Worm (Caenorhabditis elegans) whole organism, late embryonic: Measurements from ENCODE around the gene C34C12.7.

Experiments
- C38D4.7 ChIP-seq: fragments of 200-800 bp; sonication (Bioruptor generic); optimal IDR thresholded peaks from 2 replicates; lab custom pipeline; 2018; ENCODE audit warnings: mild to moderate bottlenecking, missing genetic modification characterization, moderate library complexity, missing compliant biosample characterization
- F13H6.1 ChIP-seq: sonication (generic microtip); optimal IDR thresholded peaks from 2 replicates; lab custom pipeline; 2016; ENCODE audit warnings: missing genetic modification characterization, missing compliant biosample characterization
- K02D7.2 ChIP-seq: sonication (generic microtip); optimal IDR thresholded peaks from 2 replicates; lab custom pipeline; 2017; ENCODE audit warnings: mild to moderate bottlenecking, missing genetic modification characterization, missing compliant biosample characterization
- K09A11.1 ChIP-seq: sonication (generic microtip); optimal IDR thresholded peaks from 2 replicates; lab custom pipeline; 2017; ENCODE audit warnings: antibody characterized with exemption, mild to moderate bottlenecking, missing genetic modification characterization, missing compliant biosample characterization; ENCODE audit not compliant: insufficient read depth
- ahr-1 ChIP-seq: sonication (generic microtip); optimal IDR thresholded peaks from 2 replicates; lab custom pipeline; 2016; ENCODE audit warnings: missing genetic modification characterization, missing compliant biosample characterization
- ama-1 ChIP-seq: fragments of 150-350 bp; optimal IDR thresholded peaks from 2 replicates; lab custom pipeline; 2014
- ceh-14 ChIP-seq: sonication (generic microtip); optimal IDR thresholded peaks from 2 replicates; lab custom pipeline; 2016; ENCODE audit warnings: missing genotype, missing genetic modification characterization, missing compliant biosample characterization
- ceh-2 ChIP-seq: sonication (generic microtip); optimal IDR thresholded peaks from 2 replicates; lab custom pipeline; 2016; ENCODE audit warnings: missing genotype, missing genetic modification characterization, missing compliant biosample characterization
- ceh-22 ChIP-seq: sonication (generic microtip); optimal IDR thresholded peaks from 2 replicates; lab custom pipeline; 2017; ENCODE audit warnings: missing biosample characterization, missing genetic modification characterization
- ceh-24 ChIP-seq: sonication (generic microtip); optimal IDR thresholded peaks from 2 replicates; lab custom pipeline; 2016; ENCODE audit warnings: mild to moderate bottlenecking, missing genetic modification characterization, missing compliant biosample characterization
- ceh-30 ChIP-seq: fragments of 150-350 bp; optimal IDR thresholded peaks from 2 replicates; lab custom pipeline; 2014; ENCODE audit warnings: missing biosample characterization, missing genetic modification characterization
- ceh-34 ChIP-seq: sonication (generic microtip); optimal IDR thresholded peaks from 2 replicates; lab custom pipeline; 2016; ENCODE audit warnings: mild to moderate bottlenecking, missing genetic modification characterization, missing compliant biosample characterization
- ceh-45 ChIP-seq: fragments of 200-800 bp; sonication (Bioruptor generic); IDR thresholded peaks from 2 replicates; pipeline ENCODE4 v1.3.6; 2022; ENCODE audit warnings: missing genetic modification reagents, missing genetic modification characterization, missing compliant biosample characterization
- ceh-48 ChIP-seq: sonication (generic microtip); optimal IDR thresholded peaks from 2 replicates; lab custom pipeline; 2016; ENCODE audit warnings: missing genetic modification characterization, inconsistent platforms, missing compliant biosample characterization
- che-1 ChIP-seq: sonication (generic microtip); optimal IDR thresholded peaks from 2 replicates; lab custom pipeline; 2016; ENCODE audit warnings: mild to moderate bottlenecking, missing genetic modification characterization, missing compliant biosample characterization
- dve-1 ChIP-seq: sonication (generic microtip); optimal IDR thresholded peaks from 2 replicates; lab custom pipeline; 2017; ENCODE audit warnings: antibody characterized with exemption, mild to moderate bottlenecking, missing genetic modification characterization, missing compliant biosample characterization
- elt-4 ChIP-seq: sonication (generic microtip); optimal IDR thresholded peaks from 2 replicates; lab custom pipeline; 2016; ENCODE audit warnings: missing genetic modification characterization, missing compliant biosample characterization
- ets-4 ChIP-seq: sonication (generic microtip); optimal IDR thresholded peaks from 2 replicates; lab custom pipeline; 2016; ENCODE audit warnings: missing genetic modification characterization, missing compliant biosample characterization
- eyg-1 ChIP-seq: sonication (generic microtip); optimal IDR thresholded peaks from 2 replicates; lab custom pipeline; 2016; ENCODE audit warnings: missing genotype, missing genetic modification characterization, missing compliant biosample characterization
- fax-1 ChIP-seq: sonication (generic microtip); optimal IDR thresholded peaks from 2 replicates; lab custom pipeline; 2016; ENCODE audit warnings: missing genotype, missing genetic modification characterization, missing compliant biosample characterization
- gmeb-2 ChIP-seq: sonication (generic microtip); optimal IDR thresholded peaks from 2 replicates; lab custom pipeline; 2016; ENCODE audit warnings: missing genetic modification characterization, inconsistent platforms, missing compliant biosample characterization
- hlh-13 ChIP-seq: fragments of 200-800 bp; sonication (Bioruptor generic); optimal IDR thresholded peaks from 2 replicates; lab custom pipeline; 2018; ENCODE audit warnings: mild to moderate bottlenecking, missing genetic modification characterization, missing compliant biosample characterization
- hlh-6 ChIP-seq: sonication (generic microtip); optimal IDR thresholded peaks from 2 replicates; lab custom pipeline; 2016; ENCODE audit warnings: missing genotype, missing genetic modification characterization, missing compliant biosample characterization
- lim-6 ChIP-seq: sonication (generic microtip); optimal IDR thresholded peaks from 2 replicates; lab custom pipeline; 2016; ENCODE audit warnings: missing genetic modification characterization, missing compliant biosample characterization
- lin-11 ChIP-seq: fragments of 200-800 bp; sonication (Bioruptor generic); optimal IDR thresholded peaks from 2 replicates; lab custom pipeline; 2018; ENCODE audit warnings: mild to moderate bottlenecking, missing genetic modification characterization, missing compliant biosample characterization
- madf-2 ChIP-seq: sonication (generic microtip); optimal IDR thresholded peaks from 2 replicates; lab custom pipeline; 2017; ENCODE audit warnings: missing genetic modification characterization, missing compliant biosample characterization
- mec-3 ChIP-seq: sonication (generic microtip); optimal IDR thresholded peaks from 2 replicates; lab custom pipeline; 2016; ENCODE audit warnings: borderline replicate concordance, missing genetic modification characterization, missing compliant biosample characterization
- nhr-232 ChIP-seq: sonication (generic microtip); optimal IDR thresholded peaks from 2 replicates; lab custom pipeline; 2016; ENCODE audit warnings: missing genetic modification characterization, missing compliant biosample characterization
- pag-3 ChIP-seq: sonication (generic microtip); optimal IDR thresholded peaks from 2 replicates; lab custom pipeline; 2016; ENCODE audit warnings: missing compliant biosample characterization, missing genetic modification characterization, borderline replicate concordance
- pat-9 ChIP-seq: fragments of 200-800 bp; sonication (Bioruptor generic); optimal IDR thresholded peaks from 2 replicates; lab custom pipeline; 2018; ENCODE audit warnings: mild to moderate bottlenecking, missing genetic modification characterization, moderate library complexity, missing compliant biosample characterization
- pax-1 ChIP-seq: fragments of 150-350 bp; optimal IDR thresholded peaks from 2 replicates; lab custom pipeline; 2014; ENCODE audit warnings: missing biosample characterization, missing genetic modification characterization
- pha-2 ChIP-seq: sonication (generic microtip); optimal IDR thresholded peaks from 2 replicates; lab custom pipeline; 2017; ENCODE audit warnings: mild to moderate bottlenecking, missing genetic modification characterization, missing compliant biosample characterization
- pha-4 ChIP-seq: fragments of 150-350 bp; optimal IDR thresholded peaks from 2 replicates; lab custom pipeline; 2018; ENCODE audit warnings: missing biosample characterization, missing genetic modification reagents, missing genetic modification characterization
- pqm-1 ChIP-seq: sonication (generic microtip); optimal IDR thresholded peaks from 2 replicates; lab custom pipeline; 2016; ENCODE audit warnings: missing genetic modification characterization, missing compliant biosample characterization
- pros-1 ChIP-seq: fragments of 150-350 bp; optimal IDR thresholded peaks from 2 replicates; lab custom pipeline; 2014; ENCODE audit warnings: missing biosample characterization, missing genetic modification reagents, missing genetic modification characterization
- ref-2 ChIP-seq: sonication (generic microtip); optimal IDR thresholded peaks from 2 replicates; lab custom pipeline; 2016; ENCODE audit warnings: missing genetic modification characterization, missing compliant biosample characterization
- rnt-1 ChIP-seq: sonication (generic microtip); optimal IDR thresholded peaks from 2 replicates; lab custom pipeline; 2016; ENCODE audit warnings: missing genetic modification characterization, missing compliant biosample characterization
- sdc-2 ChIP-seq: sonication (generic microtip); optimal IDR thresholded peaks from 2 replicates; lab custom pipeline; 2016; ENCODE audit warnings: missing genotype, missing genetic modification characterization, missing compliant biosample characterization
- sox-2 ChIP-seq: fragments of 200-800 bp; sonication (Bioruptor generic); IDR thresholded peaks from 2 replicates; pipeline ENCODE4 v1.3.6; 2022; ENCODE audit warnings: missing genetic modification reagents, missing genetic modification characterization, missing compliant biosample characterization
- syd-9 ChIP-seq: sonication (generic microtip); optimal IDR thresholded peaks from 2 replicates; lab custom pipeline; 2016; ENCODE audit warnings: mild to moderate bottlenecking, missing genetic modification characterization, moderate library complexity, missing compliant biosample characterization
- tbx-2 ChIP-seq: sonication (generic microtip); optimal IDR thresholded peaks from 2 replicates; lab custom pipeline; 2016; ENCODE audit warnings: missing genetic modification characterization, missing compliant biosample characterization
- tbx-7 ChIP-seq: sonication (generic microtip); optimal IDR thresholded peaks from 2 replicates; lab custom pipeline; 2016; ENCODE audit warnings: missing genotype, missing genetic modification characterization, missing compliant biosample characterization
- unc-3 ChIP-seq, 2 experiments: fragments of 200-800 bp in 1 of 2; sonication (Bioruptor generic) in 1 of 2; sonication (generic microtip) in 1 of 2; conservative IDR thresholded peaks in 1 of 2; optimal IDR thresholded peaks in 1 of 2; 2 replicates each; pipeline versions ENCODE4 v1.3.6 to Lab custom; 2016 to 2022; ENCODE audit warnings: missing compliant biosample characterization in 2 of 2, missing genetic modification characterization in 2 of 2, missing genetic modification reagents in 1 of 2
- unc-42 ChIP-seq: sonication (generic microtip); optimal IDR thresholded peaks from 2 replicates; lab custom pipeline; 2016; ENCODE audit warnings: missing genotype, missing genetic modification characterization, missing compliant biosample characterization
- unc-55 ChIP-seq: sonication (generic microtip); optimal IDR thresholded peaks from 2 replicates; lab custom pipeline; 2017; ENCODE audit warnings: missing biosample characterization, missing genetic modification reagents, missing genetic modification characterization
- unc-86 ChIP-seq: sonication (generic microtip); optimal IDR thresholded peaks from 2 replicates; lab custom pipeline; 2016; ENCODE audit warnings: missing genetic modification characterization, missing compliant biosample characterization
- zip-5 ChIP-seq: sonication (generic microtip); optimal IDR thresholded peaks from 2 replicates; lab custom pipeline; 2016; ENCODE audit warnings: missing genetic modification characterization, missing compliant biosample characterization

Gene C34C12.7

ce11 chrIII:3488224-3488623 lies at the start of gene C34C12.7:
Gene C34C12.7 (minus strand): TSS chrIII:3488341.
- TF ChIP-seq dve-1 (tag; lab: Kevin White, UChicago), result no peak
- no peak for TF ChIP-seq mec-3
- no peak for TF ChIP-seq lin-11 (tag; lab: Kevin White, UChicago)
- TF ChIP-seq pat-9 (tag; lab: Kevin White, UChicago), result no peak
- TF ChIP-seq K02D7.2 (tag; lab: Kevin White, UChicago), result no peak
- no peak for TF ChIP-seq ref-2 (tag; lab: Kevin White, UChicago)
- no peak for TF ChIP-seq elt-4 (tag; lab: Kevin White, UChicago)
- no peak for TF ChIP-seq unc-55 (GFP tag; lab: Kevin White, UChicago)
- TF ChIP-seq gmeb-2 (tag; lab: Kevin White, UChicago), result no peak
- no peak for TF ChIP-seq syd-9 (tag; lab: Kevin White, UChicago)
- TF ChIP-seq madf-2 (tag; lab: Kevin White, UChicago), result no peak
- no peak for TF ChIP-seq hlh-13 (GFP tag; lab: Kevin White, UChicago)
- TF ChIP-seq pag-3 (tag; lab: Kevin White, UChicago), result no peak
- TF ChIP-seq unc-42 (tag; lab: Kevin White, UChicago), result no peak
- no peak for TF ChIP-seq tbx-2
- no peak for TF ChIP-seq zip-5
- TF ChIP-seq F13H6.1 (tag; lab: Kevin White, UChicago), result no peak
- TF ChIP-seq ceh-45 (GFP tag; lab: Robert Waterston, UW), result no peak
- no peak for TF ChIP-seq ceh-34 (tag; lab: Kevin White, UChicago)
- TF ChIP-seq, all 69 proteins: peak for 0

DNA sequence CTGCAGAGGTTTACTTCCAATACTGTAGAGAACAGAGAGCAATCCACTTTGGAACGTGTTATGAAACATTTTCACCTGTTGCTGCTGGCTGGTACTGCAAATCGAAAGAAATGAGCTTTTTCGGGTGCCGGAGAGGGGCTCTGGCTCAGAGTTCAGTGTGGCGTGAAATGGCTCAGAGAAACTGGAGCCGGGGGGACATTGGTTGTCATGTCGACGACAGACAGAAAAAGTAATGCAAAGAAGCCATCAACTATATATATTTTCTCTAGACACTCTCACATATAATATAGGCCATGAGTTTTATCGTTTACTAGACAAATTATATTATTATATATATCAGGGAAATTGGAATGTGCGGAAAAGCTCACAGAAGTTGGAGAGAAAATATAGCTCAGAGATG lies 49.3 kb upstream of the C34C12.7 start, which contains the start of gene cfap-20:
Gene cfap-20 (minus strand): TSS at position 101 of the 400 bp plus-strand sequence.
- TF ChIP-seq unc-3 (GFP tag; conservative IDR thresholded peaks at IDR 0.05; lab: Robert Waterston, UW) (no peak), unc-3 (tag; optimal IDR thresholded peaks at IDR 0.05; lab: Kevin White, UChicago) (no peak), fax-1 (tag; lab: Kevin White, UChicago) (no peak)

DNA sequence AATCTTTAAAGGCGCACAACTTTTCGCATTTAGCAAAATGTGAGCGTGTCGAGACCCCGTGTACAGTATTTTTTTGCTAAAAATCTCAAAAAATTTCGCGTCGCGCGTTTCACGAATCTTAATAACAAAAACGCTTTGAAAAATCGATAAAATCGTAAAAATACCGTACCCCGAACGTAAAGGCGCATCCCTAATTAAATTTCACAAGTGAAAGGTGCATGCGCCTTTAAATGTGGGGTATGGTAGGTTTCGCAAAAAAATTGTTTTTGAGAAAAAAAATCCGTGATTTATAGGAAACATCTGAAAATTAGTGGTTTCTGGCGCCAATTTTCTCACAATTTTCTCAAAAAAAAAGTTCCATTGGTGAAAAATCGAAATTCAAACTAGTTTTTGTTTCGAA lies 46.0 kb upstream of the C34C12.7 start:
- TF ChIP-seq che-1, result no peak
- no peak for TF ChIP-seq lim-6
- no peak for TF ChIP-seq nhr-232
- no peak for TF ChIP-seq pros-1
- no peak for TF ChIP-seq ceh-2
- no peak for TF ChIP-seq fax-1 (tag; lab: Kevin White, UChicago)
- no peak for TF ChIP-seq unc-86 (tag; lab: Kevin White, UChicago)
- TF ChIP-seq ets-4 (tag; lab: Kevin White, UChicago), result no peak
- TF ChIP-seq rnt-1 (tag; lab: Kevin White, UChicago), result no peak
- TF ChIP-seq unc-55 (GFP tag; lab: Kevin White, UChicago), result no peak
- TF ChIP-seq pha-2, result no peak
- no peak for TF ChIP-seq ahr-1 (tag; lab: Kevin White, UChicago)
- TF ChIP-seq ceh-48 (tag; lab: Kevin White, UChicago), result no peak
- TF ChIP-seq C38D4.7 (GFP tag; lab: Kevin White, UChicago), result no peak
- no peak for TF ChIP-seq sdc-2 (tag; lab: Kevin White, UChicago)
- TF ChIP-seq ama-1 (lab: Kevin White, UChicago), result no peak
- no peak for TF ChIP-seq K09A11.1 (tag; lab: Kevin White, UChicago)
- no peak for TF ChIP-seq dve-1 (tag; lab: Kevin White, UChicago)
- TF ChIP-seq sox-2 (GFP tag; lab: Robert Waterston, UW), result no peak
- no peak for TF ChIP-seq pha-4 (tag; lab: Kevin White, UChicago)

DNA sequence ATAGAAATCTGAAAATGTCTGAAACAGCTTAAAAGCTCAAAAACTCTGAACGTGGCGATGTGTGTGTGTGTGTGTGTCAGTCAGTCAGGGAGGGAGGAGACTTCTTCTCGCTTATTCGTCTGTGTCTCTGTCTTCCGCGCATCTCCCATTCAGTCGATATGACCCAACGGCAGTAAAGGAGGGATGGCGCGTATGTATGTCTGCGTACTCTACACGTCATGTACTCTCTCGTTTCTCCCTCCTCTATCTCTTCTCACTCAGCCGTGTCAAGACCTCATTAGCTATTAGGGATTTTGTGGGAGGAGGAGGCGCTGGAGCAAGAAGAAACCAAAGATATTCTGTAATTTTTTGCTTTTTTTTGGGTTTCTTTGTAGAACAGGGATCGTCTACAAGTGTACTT lies 43.9 kb upstream of the C34C12.7 start:
- no peak for TF ChIP-seq pha-4 (tag; lab: Kevin White, UChicago)
- TF ChIP-seq hlh-6 (tag; lab: Kevin White, UChicago), result no peak
- no peak for TF ChIP-seq pag-3 (tag; lab: Kevin White, UChicago)
- no peak for TF ChIP-seq eyg-1 (tag; lab: Kevin White, UChicago)
- TF ChIP-seq ama-1 (lab: Kevin White, UChicago), result no peak
- no peak for TF ChIP-seq lin-11 (tag; lab: Kevin White, UChicago)
- no peak for TF ChIP-seq C38D4.7 (GFP tag; lab: Kevin White, UChicago)
- no peak for TF ChIP-seq ceh-30 (tag; lab: Kevin White, UChicago)
- TF ChIP-seq pax-1 (tag; lab: Kevin White, UChicago), result peak; percentile 61
- no peak for TF ChIP-seq madf-2 (tag; lab: Kevin White, UChicago)
- no peak for TF ChIP-seq elt-4 (tag; lab: Kevin White, UChicago)
- no peak for TF ChIP-seq pqm-1 (tag; lab: Kevin White, UChicago)
- TF ChIP-seq ceh-14, result no peak
- TF ChIP-seq nhr-232, result no peak
- no peak for TF ChIP-seq tbx-7 (tag; lab: Kevin White, UChicago)
- TF ChIP-seq unc-42 (tag; lab: Kevin White, UChicago), result peak; percentile 68
- no peak for TF ChIP-seq ceh-22 (tag; lab: Kevin White, UChicago)
- no peak for TF ChIP-seq ceh-24
- peak; percentile 35 for TF ChIP-seq rnt-1 (tag; lab: Kevin White, UChicago)
